Worm (Caenorhabditis elegans) whole organism, early embryonic: ENCODE measurements around the gene ooc-5.

ENCODE experiments used
- B0310.2 ChIP-seq: sonication (generic microtip); optimal IDR thresholded peaks from 2 replicates; lab custom pipeline; 2016; ENCODE audit warnings: mild to moderate bottlenecking, missing genetic modification characterization, missing compliant biosample characterization
- F13C5.2 ChIP-seq: sonication (generic microtip); optimal IDR thresholded peaks from 2 replicates; lab custom pipeline; 2017; ENCODE audit warnings: mild to moderate bottlenecking, missing genetic modification characterization, inconsistent platforms, missing compliant biosample characterization
- aly-1 ChIP-seq: sonication (generic microtip); optimal IDR thresholded peaks from 2 replicates; lab custom pipeline; 2016; ENCODE audit warnings: missing genetic modification characterization, missing compliant biosample characterization
- ama-1 ChIP-seq: fragments of 150-350 bp; optimal IDR thresholded peaks from 2 replicates; lab custom pipeline; 2014
- ceh-13 ChIP-seq: fragments of 200-800 bp; sonication (Bioruptor generic); optimal IDR thresholded peaks from 2 replicates; lab custom pipeline; 2018; ENCODE audit warnings: mild to moderate bottlenecking, missing genetic modification characterization, missing compliant biosample characterization
- ceh-36 ChIP-seq: sonication (generic microtip); optimal IDR thresholded peaks from 2 replicates; lab custom pipeline; 2016; ENCODE audit warnings: missing genetic modification characterization, inconsistent platforms, missing compliant biosample characterization
- ets-7 ChIP-seq: sonication (generic microtip); optimal IDR thresholded peaks from 2 replicates; lab custom pipeline; 2016; ENCODE audit warnings: missing genotype, missing genetic modification characterization, missing compliant biosample characterization
- flt-1 ChIP-seq: fragments of 200-800 bp; sonication (Bioruptor generic); IDR thresholded peaks from 2 replicates; pipeline ENCODE4 v1.3.6; 2022; ENCODE audit warnings: missing genetic modification characterization, missing compliant biosample characterization
- hmbx-1 ChIP-seq: sonication (generic microtip); optimal IDR thresholded peaks from 2 replicates; lab custom pipeline; 2016; ENCODE audit warnings: mild to moderate bottlenecking, missing genetic modification characterization, missing compliant biosample characterization
- hmg-4 ChIP-seq: fragments of 200-800 bp; sonication (Bioruptor generic); optimal IDR thresholded peaks from 2 replicates; lab custom pipeline; 2018; ENCODE audit warnings: mild to moderate bottlenecking, missing genetic modification characterization, missing compliant biosample characterization
- hnd-1 ChIP-seq: sonication (generic microtip); optimal IDR thresholded peaks from 2 replicates; lab custom pipeline; 2016; ENCODE audit warnings: missing genetic modification characterization, missing compliant biosample characterization
- pes-1 ChIP-seq: fragments of 200-800 bp; sonication (Bioruptor generic); IDR thresholded peaks from 2 replicates; pipeline ENCODE4 v1.3.6; 2022; ENCODE audit warnings: missing genetic modification reagents, missing genetic modification characterization, missing compliant biosample characterization
- scrt-1 ChIP-seq: fragments of 200-800 bp; sonication (Bioruptor generic); IDR thresholded peaks from 2 replicates; pipeline ENCODE4 v1.3.6; 2022; ENCODE audit warnings: missing genetic modification characterization, missing compliant biosample characterization
- sea-1 ChIP-seq: fragments of 200-800 bp; sonication (Bioruptor generic); conservative IDR thresholded peaks from 2 replicates; pipeline ENCODE4 v1.3.6; 2022; ENCODE audit warnings: missing genetic modification characterization, missing compliant biosample characterization
- tbx-11 ChIP-seq: fragments of 200-800 bp; sonication (Bioruptor generic); IDR thresholded peaks from 2 replicates; pipeline ENCODE4 v1.3.6; 2022; ENCODE audit warnings: missing genetic modification characterization, missing compliant biosample characterization
- tbx-37 ChIP-seq: fragments of 200-800 bp; sonication (Bioruptor generic); conservative IDR thresholded peaks from 2 replicates; pipeline ENCODE4 v1.3.6; 2022; ENCODE audit warnings: missing genetic modification reagents, missing genetic modification characterization, missing compliant biosample characterization
- tra-4 ChIP-seq: sonication (generic microtip); optimal IDR thresholded peaks from 2 replicates; lab custom pipeline; 2017; ENCODE audit warnings: missing genetic modification characterization, missing compliant biosample characterization

ooc-5 gene

ce11 chrII:9033034-9033433 lies 40.1 kb downstream of the ooc-5 start:
- TF ChIP-seq tra-4 (tag; lab: Kevin White, UChicago) = no peak
- TF ChIP-seq aly-1 (tag; lab: Kevin White, UChicago) = no peak
- TF ChIP-seq hmg-4 (GFP tag; lab: Kevin White, UChicago) = no peak
- TF ChIP-seq F13C5.2 (tag; lab: Kevin White, UChicago) = no peak
- no peak for TF ChIP-seq B0310.2
- no peak for TF ChIP-seq ets-7 (tag; lab: Kevin White, UChicago)
- TF ChIP-seq ceh-13 (GFP tag; lab: Kevin White, UChicago) = no peak
- no peak for TF ChIP-seq flt-1 (GFP tag; lab: Robert Waterston, UW)
- TF ChIP-seq tbx-11 = no peak
- TF ChIP-seq pes-1 (GFP tag; lab: Robert Waterston, UW) = no peak
- no peak for TF ChIP-seq ama-1 (lab: Kevin White, UChicago)
- TF ChIP-seq sea-1 = no peak
- no peak for TF ChIP-seq scrt-1 (GFP tag; lab: Robert Waterston, UW)
- TF ChIP-seq tbx-37 (GFP tag; lab: Robert Waterston, UW) = no peak
- no peak for TF ChIP-seq hnd-1
- no peak for TF ChIP-seq hmbx-1 (tag; lab: Kevin White, UChicago)
- no peak for TF ChIP-seq ceh-36 (tag; lab: Kevin White, UChicago)

ce11 chrII:9038201-9038600 lies 45.2 kb downstream of the ooc-5 start, which contains the start of gene gcs-1:
Gene gcs-1, minus strand, starts transcription at chrII:9038301.
- no peak for TF ChIP-seq F13C5.2 (tag; lab: Kevin White, UChicago)
- TF ChIP-seq tbx-11 = no peak
- no peak for TF ChIP-seq flt-1 (GFP tag; lab: Robert Waterston, UW)
- TF ChIP-seq ceh-13 (GFP tag; lab: Kevin White, UChicago) = no peak
- TF ChIP-seq aly-1 (tag; lab: Kevin White, UChicago) = no peak
- TF ChIP-seq hmg-4 (GFP tag; lab: Kevin White, UChicago) = no peak
- no peak for TF ChIP-seq ceh-36 (tag; lab: Kevin White, UChicago)
- no peak for TF ChIP-seq scrt-1 (GFP tag; lab: Robert Waterston, UW)
- no peak for TF ChIP-seq tra-4 (tag; lab: Kevin White, UChicago)
- TF ChIP-seq sea-1 = no peak
- no peak for TF ChIP-seq pes-1 (GFP tag; lab: Robert Waterston, UW)
- TF ChIP-seq B0310.2 = no peak
- no peak for TF ChIP-seq hnd-1
- TF ChIP-seq ama-1 (lab: Kevin White, UChicago) = no peak
- TF ChIP-seq tbx-37 (GFP tag; lab: Robert Waterston, UW) = no peak
- TF ChIP-seq hmbx-1 (tag; lab: Kevin White, UChicago) = no peak
- TF ChIP-seq ets-7 (tag; lab: Kevin White, UChicago) = no peak

DNA sequence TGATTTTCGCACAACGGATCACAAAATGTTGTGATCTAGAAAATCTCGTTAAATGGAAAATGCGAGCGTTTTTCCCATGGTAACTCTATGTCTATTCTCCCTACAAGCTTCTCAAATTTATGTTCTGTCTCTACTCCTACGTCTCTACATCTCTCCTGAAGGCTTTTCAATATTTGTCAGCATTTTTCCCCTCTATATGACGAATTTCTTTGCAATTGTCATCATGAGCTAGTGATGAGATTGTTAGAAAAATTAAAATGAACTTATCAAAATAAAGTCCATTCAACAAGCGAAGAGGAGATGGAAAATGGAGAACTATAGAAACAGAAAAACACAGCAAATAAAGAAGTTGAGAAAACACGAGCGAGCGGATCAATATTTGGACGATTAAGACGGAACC lies 45.8 kb downstream of the ooc-5 start:
- TF ChIP-seq hmg-4 (GFP tag; lab: Kevin White, UChicago) = no peak
- no peak for TF ChIP-seq hnd-1
- no peak for TF ChIP-seq tbx-11
- no peak for TF ChIP-seq hmbx-1 (tag; lab: Kevin White, UChicago)
- no peak for TF ChIP-seq ceh-36 (tag; lab: Kevin White, UChicago)
- no peak for TF ChIP-seq ceh-13 (GFP tag; lab: Kevin White, UChicago)
- TF ChIP-seq tbx-37 (GFP tag; lab: Robert Waterston, UW) = no peak
- TF ChIP-seq F13C5.2 (tag; lab: Kevin White, UChicago) = no peak
- TF ChIP-seq sea-1 = no peak
- no peak for TF ChIP-seq ama-1 (lab: Kevin White, UChicago)
- TF ChIP-seq pes-1 (GFP tag; lab: Robert Waterston, UW) = no peak
- no peak for TF ChIP-seq ets-7 (tag; lab: Kevin White, UChicago)
- TF ChIP-seq scrt-1 (GFP tag; lab: Robert Waterston, UW) = no peak
- TF ChIP-seq tra-4 (tag; lab: Kevin White, UChicago) = no peak
- TF ChIP-seq aly-1 (tag; lab: Kevin White, UChicago) = no peak
- no peak for TF ChIP-seq B0310.2
- TF ChIP-seq flt-1 (GFP tag; lab: Robert Waterston, UW) = no peak

DNA sequence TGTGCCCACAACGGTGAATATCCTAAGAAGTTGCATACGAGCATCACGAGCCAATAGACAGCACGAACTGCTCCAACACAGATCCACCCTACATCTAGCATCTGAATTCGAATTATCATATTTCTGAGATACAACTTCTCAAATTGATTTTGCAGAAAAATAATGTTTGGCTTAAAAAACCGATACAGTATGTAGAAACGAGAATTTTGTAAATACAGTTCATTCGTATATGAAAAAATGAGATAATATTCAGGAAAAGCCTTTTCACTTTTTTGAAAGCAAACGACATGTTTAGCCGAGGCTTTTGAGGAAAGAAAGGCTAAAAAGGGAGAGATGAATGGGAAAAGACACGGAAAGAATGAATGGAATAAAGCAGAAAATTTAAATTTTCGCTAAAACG lies 48.3 kb downstream of the ooc-5 start, which contains the start of gene F37B12.3:
Gene F37B12.3 (minus strand): TSS at position 101 of the 400 bp plus-strand sequence.
- TF ChIP-seq ceh-13 (GFP tag; lab: Kevin White, UChicago) (no peak), tra-4 (tag; lab: Kevin White, UChicago) (no peak), B0310.2 (no peak), tbx-37 (GFP tag; lab: Robert Waterston, UW) (no peak), ama-1 (lab: Kevin White, UChicago) (peak; percentile 16), pes-1 (GFP tag; lab: Robert Waterston, UW) (no peak), ets-7 (tag; lab: Kevin White, UChicago) (no peak)

ce11 chrII:9042059-9042458 lies 49.1 kb downstream of the ooc-5 start:
- no peak for TF ChIP-seq hmbx-1 (tag; lab: Kevin White, UChicago)
- no peak for TF ChIP-seq pes-1 (GFP tag; lab: Robert Waterston, UW)
- TF ChIP-seq scrt-1 (GFP tag; lab: Robert Waterston, UW) = no peak
- no peak for TF ChIP-seq F13C5.2 (tag; lab: Kevin White, UChicago)
- no peak for TF ChIP-seq hnd-1
- no peak for TF ChIP-seq sea-1
- no peak for TF ChIP-seq tbx-37 (GFP tag; lab: Robert Waterston, UW)
- TF ChIP-seq aly-1 (tag; lab: Kevin White, UChicago) = no peak
- TF ChIP-seq ets-7 (tag; lab: Kevin White, UChicago) = no peak
- no peak for TF ChIP-seq tbx-11
- TF ChIP-seq ceh-36 (tag; lab: Kevin White, UChicago) = no peak
- no peak for TF ChIP-seq B0310.2
- TF ChIP-seq hmg-4 (GFP tag; lab: Kevin White, UChicago) = no peak
